Worm (Caenorhabditis elegans): ENCODE results near the gene C06E1.11.

- TF ChIP-seq ceh-28 (tag; optimal IDR thresholded peaks at IDR 0.05) (no peak), ztf-11 (tag; optimal IDR thresholded peaks at IDR 0.05) (no peak), elt-1 (tag; optimal IDR thresholded peaks at IDR 0.05) (no peak), pha-4 (tag; optimal IDR thresholded peaks at IDR 0.05) (no peak)
Measured at ce11 chrIII:8616587-8616986, at the start of gene C06E1.11.

All from whole organism, L3 larva.